Fruit fly (Drosophila melanogaster): ENCODE results near the gene CG31816.

- TF ChIP-seq CG8319 (GFP tag; optimal IDR thresholded peaks at IDR 0.05): no peak
- no peak for TF ChIP-seq CG6854 (GFP tag; optimal IDR thresholded peaks at IDR 0.05)
- no peak for TF ChIP-seq CG6808 (GFP tag; optimal IDR thresholded peaks at IDR 0.05)
- no peak for TF ChIP-seq CG11762 (GFP tag; optimal IDR thresholded peaks at IDR 0.05; ENCODE audit: insufficient read depth)
- TF ChIP-seq dac (GFP tag; optimal IDR thresholded peaks at IDR 0.05): no peak
- no peak for TF ChIP-seq CG9139 (GFP tag; optimal IDR thresholded peaks at IDR 0.05)
- no peak for TF ChIP-seq fd85E (GFP tag; optimal IDR thresholded peaks at IDR 0.05)
- no peak for TF ChIP-seq CG6163 (GFP tag; IDR thresholded peaks at IDR 0.05)
Observed at dm6 chr2L:16538931-16539330, 3.4 kb upstream of the CG31816 start.
